Worm (Caenorhabditis elegans): ENCODE results near the gene R02F2.6.

DNA sequence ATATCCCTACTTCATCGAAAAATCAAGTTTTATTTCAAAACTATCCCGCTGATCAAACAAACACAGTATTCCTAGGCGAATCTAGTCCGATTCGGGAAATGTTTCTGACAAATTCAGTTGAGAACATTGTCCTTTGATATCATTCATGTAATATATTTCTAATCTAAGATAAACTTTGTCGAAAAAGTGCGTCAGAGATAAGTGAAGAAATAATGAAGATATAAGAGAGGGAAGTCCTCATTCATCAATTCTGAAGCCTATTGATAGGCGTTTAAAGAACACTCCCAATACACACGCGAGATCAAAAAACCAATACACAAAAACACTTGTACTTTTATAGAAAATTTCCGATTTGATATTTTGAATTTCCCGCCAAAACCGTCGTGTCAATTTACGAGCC lies 13.9 kb downstream of the R02F2.6 start:
- TF ChIP-seq nhr-28 (tag; optimal IDR thresholded peaks at IDR 0.05) (no peak), ces-1 (GFP tag; optimal IDR thresholded peaks at IDR 0.05) (no peak), unc-39 (tag; optimal IDR thresholded peaks at IDR 0.05) (no peak), ztf-11 (tag; optimal IDR thresholded peaks at IDR 0.05) (no peak), nhr-2 (tag; optimal IDR thresholded peaks at IDR 0.05) (no peak), zip-8 (tag; optimal IDR thresholded peaks at IDR 0.05) (no peak), nhr-12 (tag; optimal IDR thresholded peaks at IDR 0.05) (no peak), lin-13 (tag; optimal IDR thresholded peaks at IDR 0.05) (no peak), ceh-43 (GFP tag; optimal IDR thresholded peaks at IDR 0.05) (no peak), unc-62 (GFP tag; optimal IDR thresholded peaks at IDR 0.05) (no peak), sem-2 (GFP tag; optimal IDR thresholded peaks at IDR 0.05) (no peak), nhr-76 (tag; optimal IDR thresholded peaks at IDR 0.05) (no peak), mls-2 (tag; optimal IDR thresholded peaks at IDR 0.05) (no peak), flh-1 (GFP tag; optimal IDR thresholded peaks at IDR 0.05) (no peak)

All from whole organism, mixed stage, embryonic.